Fruit fly (Drosophila melanogaster): ENCODE measurements around the gene CG12003.

Gene CG12003

dm6 chr3L:1586266-1587054 lies 21.3 kb downstream of the CG12003 start (continued):
- TF ChIP-seq Awh (GFP tag; IDR thresholded peaks at IDR 0.05) (peak; percentile 27; the same call in 1 of the 2 replicates), D19A (tag; optimal IDR thresholded peaks at IDR 0.05) (peak; percentile 18), CG5245 (GFP tag; optimal IDR thresholded peaks at IDR 0.05) (peak; percentile 7), gcm (GFP tag; optimal IDR thresholded peaks at IDR 0.05) (peak; percentile 22), bsh (GFP tag; optimal IDR thresholded peaks at IDR 0.05) (peak in 1 of 2 experiments; percentile 67), CG8765 (GFP tag; IDR thresholded peaks at IDR 0.05) (peak; percentile 42; the same call in 1 of the 2 replicates), Six4 (GFP tag; optimal IDR thresholded peaks at IDR 0.05) (no peak), CG14667 (GFP tag; IDR thresholded peaks at IDR 0.05) (no peak), pros (GFP tag; optimal IDR thresholded peaks at IDR 0.05) (peak; percentile 6), CG18011 (GFP tag; optimal IDR thresholded peaks at IDR 0.05) (no peak), CG17829 (tag; optimal IDR thresholded peaks at IDR 0.05) (peak; percentile 6), CG1832 (GFP tag; optimal IDR thresholded peaks at IDR 0.05) (peak; percentile 15), tna (GFP tag; IDR thresholded peaks at IDR 0.05; ENCODE audit: partially characterized antibody) (peak; percentile 48; the same call in 1 of the 2 replicates), H2.0 (GFP tag; IDR thresholded peaks at IDR 0.05) (0 out of 2 replicates have a peak, but pooled peaks have one; percentile 31), ranshi (GFP tag; IDR thresholded peaks at IDR 0.05) (peak; percentile 8; the same call in 1 of the 2 replicates), Sox100B (GFP tag; optimal IDR thresholded peaks at IDR 0.05) (no peak), vfl (GFP tag; optimal IDR thresholded peaks at IDR 0.05) (peak; percentile 28), CG6854 (GFP tag; optimal IDR thresholded peaks at IDR 0.05) (peak; percentile 50), seq (GFP tag; IDR thresholded peaks at IDR 0.05) (peak; percentile 30; the same call in 1 of the 2 replicates), CTCF (GFP tag; optimal IDR thresholded peaks at IDR 0.05) (peak; percentile 2), yki (optimal IDR thresholded peaks at IDR 0.05) (peak; percentile 99), Trl (optimal IDR thresholded peaks at IDR 0.05) (peak; percentile 96 to 100), Trl (GFP tag; optimal IDR thresholded peaks at IDR 0.05) (peak; percentile 78), CG7963 (GFP tag; IDR thresholded peaks at IDR 0.05; ENCODE audit: partially characterized antibody) (no peak), sug (tag; optimal IDR thresholded peaks at IDR 0.05) (peak; percentile 14), YL-1 (GFP tag; optimal IDR thresholded peaks at IDR 0.05) (no peak), ken (GFP tag; IDR thresholded peaks at IDR 0.05) (0 out of 3 replicates have a peak, but pooled peaks have one; percentile 18), CrebB (tag; optimal IDR thresholded peaks at IDR 0.05) (peak; percentile 29), schlank (tag; optimal IDR thresholded peaks at IDR 0.05) (no peak), CG13624 (GFP tag; optimal IDR thresholded peaks at IDR 0.05) (peak; percentile 68), lbe (GFP tag; optimal IDR thresholded peaks at IDR 0.05) (peak; percentile 78), CG6654 (GFP tag; optimal IDR thresholded peaks at IDR 0.05) (no peak), CG34422 (GFP tag; IDR thresholded peaks at IDR 0.05) (0 out of 3 replicates have a peak, but pooled peaks have one; percentile 42), Side (GFP tag; optimal IDR thresholded peaks at IDR 0.05) (peak; percentile 9), sr (GFP tag; IDR thresholded peaks at IDR 0.05) (no peak), en (GFP tag; optimal IDR thresholded peaks at IDR 0.05) (no peak), sob (GFP tag; IDR thresholded peaks at IDR 0.05) (peak; percentile 47; the same call in 1 of the 2 replicates), CG31365 (tag; optimal IDR thresholded peaks at IDR 0.05) (peak; percentile 65), scrt (GFP tag; optimal IDR thresholded peaks at IDR 0.05) (peak; percentile 4), Lim3 (GFP tag; IDR thresholded peaks at IDR 0.05) (no peak), sens (GFP tag) (peak; percentile 71), zen2 (GFP tag; IDR thresholded peaks at IDR 0.05; ENCODE audit: partially characterized antibody) (peak; percentile 92; the same call in 2 of the 3 replicates), Fer1 (GFP tag; optimal IDR thresholded peaks at IDR 0.05) (peak; percentile 47), Elba2 (GFP tag; optimal IDR thresholded peaks at IDR 0.05) (no peak), br (optimal IDR thresholded peaks at IDR 0.05) (no peak), CG12071 (GFP tag; optimal IDR thresholded peaks at IDR 0.05) (peak; percentile 20), hkb (optimal IDR thresholded peaks at IDR 0.05) (no peak), hkb (GFP tag; IDR thresholded peaks at IDR 0.05) (peak; percentile 56), CG15514 (GFP tag; optimal IDR thresholded peaks at IDR 0.05) (peak; percentile 24), CG6765 (GFP tag; optimal IDR thresholded peaks at IDR 0.05) (peak; percentile 60), Fer3 (tag; optimal IDR thresholded peaks at IDR 0.05) (peak; percentile 8)

Data from whole organism, embryonic.